Worm (Caenorhabditis elegans) whole organism, L1 larva: ENCODE data around the gene C06C6.9.

Experiments
- blmp-1 ChIP-seq: fragments of 150-350 bp; optimal IDR thresholded peaks from 2 replicates; lab custom pipeline; 2014; ENCODE audit warnings: missing biosample characterization, missing genetic modification characterization
- efl-3 ChIP-seq: fragments of 200-800 bp; sonication (Bioruptor generic); optimal IDR thresholded peaks from 2 replicates; lab custom pipeline; 2018; ENCODE audit warnings: mild to moderate bottlenecking, missing genetic modification characterization, missing compliant biosample characterization
- egl-13 ChIP-seq: sonication (generic microtip); optimal IDR thresholded peaks from 2 replicates; lab custom pipeline; 2016; ENCODE audit warnings: missing genotype, missing genetic modification reagents, missing genetic modification characterization, missing compliant biosample characterization
- irx-1 ChIP-seq: sonication (generic microtip); optimal IDR thresholded peaks from 2 replicates; lab custom pipeline; 2016; ENCODE audit warnings: missing genetic modification characterization, missing compliant biosample characterization
- lin-39 ChIP-seq: fragments of 150-350 bp; optimal IDR thresholded peaks from 2 replicates; lab custom pipeline; 2014; ENCODE audit warnings: missing biosample characterization, missing genetic modification reagents, missing genetic modification characterization
- pag-3 ChIP-seq: sonication (generic microtip); optimal IDR thresholded peaks from 2 replicates; lab custom pipeline; 2017; ENCODE audit warnings: missing genetic modification characterization, mild to moderate bottlenecking, missing compliant biosample characterization, antibody characterized with exemption, borderline replicate concordance; ENCODE audit not compliant: insufficient read depth
- pqm-1 ChIP-seq: sonication (generic microtip); optimal IDR thresholded peaks from 3 replicates; lab custom pipeline; 2017; ENCODE audit warnings: missing biosample characterization, missing genetic modification characterization
- sptf-1 ChIP-seq: fragments of 150-350 bp; optimal IDR thresholded peaks from 2 replicates; lab custom pipeline; 2014; ENCODE audit warnings: missing biosample characterization, missing genetic modification characterization
- unc-30 ChIP-seq: sonication (generic microtip); optimal IDR thresholded peaks from 2 replicates; lab custom pipeline; 2017; ENCODE audit warnings: missing biosample characterization, missing genetic modification characterization

- TF ChIP-seq lin-39 (tag; lab: Kevin White, UChicago) (no peak), pag-3 (no peak), efl-3 (no peak), irx-1 (tag; lab: Kevin White, UChicago) (no peak), sptf-1 (tag; lab: Kevin White, UChicago) (no peak), pqm-1 (no peak), unc-30 (tag; lab: Kevin White, UChicago) (no peak), egl-13 (no peak), blmp-1 (tag; lab: Kevin White, UChicago) (no peak)
Observed at ce11 chrV:15955497-15955896, 41.1 kb downstream of the C06C6.9 start, which contains the start of gene srh-186.
